Worm (Caenorhabditis elegans) whole organism, L3 larva: ENCODE data around the gene T02H6.5.

Experiments
- aly-2 ChIP-seq: fragments of 150-350 bp; optimal IDR thresholded peaks from 2 replicates; lab custom pipeline; 2014; ENCODE audit warnings: missing biosample characterization, missing genetic modification characterization
- ama-1 ChIP-seq: fragments of 150-350 bp; optimal IDR thresholded peaks from 2 replicates; lab custom pipeline; 2018
- ceh-16 ChIP-seq: sonication (generic microtip); optimal IDR thresholded peaks from 2 replicates; lab custom pipeline; 2017; ENCODE audit warnings: missing biosample characterization, missing genetic modification characterization
- ceh-82 ChIP-seq: fragments of 150-350 bp; optimal IDR thresholded peaks from 2 replicates; lab custom pipeline; 2014; ENCODE audit warnings: missing biosample characterization, missing genetic modification characterization
- fkh-10 ChIP-seq: sonication (generic microtip); optimal IDR thresholded peaks from 2 replicates; lab custom pipeline; 2017; ENCODE audit warnings: missing biosample characterization, missing genetic modification reagents, missing genetic modification characterization
- fos-1 ChIP-seq: fragments of 150-350 bp; optimal IDR thresholded peaks from 2 replicates; lab custom pipeline; 2014; ENCODE audit warnings: missing biosample characterization, missing genetic modification characterization
- jun-1 ChIP-seq: fragments of 150-350 bp; optimal IDR thresholded peaks from 2 replicates; lab custom pipeline; 2014; ENCODE audit warnings: missing biosample characterization, missing genetic modification reagents, missing genetic modification characterization
- mml-1 ChIP-seq: fragments of 150-350 bp; sonication (generic microtip); optimal IDR thresholded peaks from 3 replicates; lab custom pipeline; 2014; ENCODE audit warnings: missing biosample characterization, missing genetic modification characterization
- nhr-23 ChIP-seq: fragments of 150-350 bp; optimal IDR thresholded peaks from 2 replicates; lab custom pipeline; 2014; ENCODE audit warnings: missing biosample characterization, missing genetic modification reagents, missing genetic modification characterization
- nhr-237 ChIP-seq: fragments of 150-350 bp; optimal IDR thresholded peaks from 2 replicates; lab custom pipeline; 2014; ENCODE audit warnings: missing biosample characterization, missing genetic modification characterization
- skn-1 ChIP-seq: fragments of 150-350 bp; optimal IDR thresholded peaks from 2 replicates; lab custom pipeline; 2014; ENCODE audit warnings: missing biosample characterization, missing genetic modification characterization
- tbx-2 ChIP-seq: sonication (generic microtip); optimal IDR thresholded peaks from 2 replicates; lab custom pipeline; 2016; ENCODE audit warnings: mild to moderate bottlenecking, missing genetic modification characterization, missing compliant biosample characterization
- unc-39 ChIP-seq: sonication (generic microtip); optimal IDR thresholded peaks from 4 replicates; lab custom pipeline; 2017; ENCODE audit warnings: missing biosample characterization, missing genetic modification characterization
- ztf-11 ChIP-seq: fragments of 150-350 bp; optimal IDR thresholded peaks from 2 replicates; lab custom pipeline; 2014; ENCODE audit warnings: missing biosample characterization, missing genetic modification characterization

- TF ChIP-seq skn-1 (no peak), nhr-237 (tag; lab: Kevin White, UChicago) (no peak), mml-1 (tag; lab: Kevin White, UChicago) (no peak), ceh-16 (tag; lab: Kevin White, UChicago) (no peak), aly-2 (tag; lab: Kevin White, UChicago) (no peak), jun-1 (no peak), ama-1 (no peak), tbx-2 (tag; lab: Kevin White, UChicago) (no peak), unc-39 (tag; lab: Kevin White, UChicago) (no peak), ceh-82 (tag; lab: Kevin White, UChicago) (no peak), ztf-11 (tag; lab: Kevin White, UChicago) (no peak), nhr-23 (no peak), fkh-10 (GFP tag; lab: Kevin White, UChicago) (no peak), fos-1 (no peak)
Measured at ce11 chrII:721931-722330, 37.0 kb downstream of the T02H6.5 start.
